Worm (Caenorhabditis elegans): ENCODE data around the gene nurf-1.

DNA sequence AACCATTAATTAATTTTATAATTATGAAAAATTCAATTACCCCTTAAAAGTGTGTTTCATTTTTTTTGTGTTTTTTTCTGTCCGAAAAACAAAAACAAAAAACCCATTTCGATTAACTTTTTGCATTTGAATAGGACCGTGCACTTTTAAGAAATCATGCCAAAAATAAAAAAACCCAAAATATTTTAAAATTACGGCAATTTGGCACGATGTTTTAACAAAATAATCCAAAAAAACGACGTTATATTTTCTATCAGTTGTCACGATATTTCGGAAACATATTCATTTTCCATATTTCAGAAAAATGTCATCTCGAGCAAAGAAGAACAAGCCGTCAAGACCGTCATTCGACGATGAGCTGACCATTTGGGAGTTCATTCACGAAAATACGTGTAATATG, 28.8 kb upstream of the nurf-1 start, which contains the start of gene tebp-1:
- TF ChIP-seq nhr-28 (tag; optimal IDR thresholded peaks at IDR 0.05) (no peak), C04F5.9 (tag; optimal IDR thresholded peaks at IDR 0.05) (no peak), lsy-2 (tag; optimal IDR thresholded peaks at IDR 0.05) (no peak), elt-2 (tag; optimal IDR thresholded peaks at IDR 0.05) (no peak), nhr-90 (tag; optimal IDR thresholded peaks at IDR 0.05; ENCODE audit: poor library complexity) (no peak), unc-130 (tag; optimal IDR thresholded peaks at IDR 0.05) (no peak)

Data from whole organism, L1 larva.